Worm (Caenorhabditis elegans): ENCODE data around the gene C49F5.5.
A peak's percentile ranks its signal among the peaks of the same experiment; 100 is the strongest.

ce11 chrX:11968024-11968598, 17.9 kb upstream of the C49F5.5 start:
- TF ChIP-seq gei-17 (GFP tag; optimal IDR thresholded peaks at IDR 0.05) (no peak), nhr-80 (tag; optimal IDR thresholded peaks at IDR 0.05) (peak; percentile 59), athp-1 (tag; optimal IDR thresholded peaks at IDR 0.05) (no peak), ama-1 (optimal IDR thresholded peaks at IDR 0.05) (no peak), ama-1 (GFP tag; optimal IDR thresholded peaks at IDR 0.05) (no peak), egl-18 (GFP tag; IDR thresholded peaks at IDR 0.05) (no peak), hmg-1.2 (GFP tag; IDR thresholded peaks at IDR 0.05) (no peak), rpc-1 (optimal IDR thresholded peaks at IDR 0.05) (no peak), rpc-1 (tag; optimal IDR thresholded peaks at IDR 0.05) (no peak), ztf-6 (GFP tag; IDR thresholded peaks at IDR 0.05) (no peak), K11D2.4 (GFP tag; IDR thresholded peaks at IDR 0.05) (0 out of 2 replicates have a peak, but pooled peaks have one; percentile 24), madf-10 (tag; optimal IDR thresholded peaks at IDR 0.05) (no peak), egrh-3 (GFP tag; IDR thresholded peaks at IDR 0.05) (no peak), unc-62 (GFP tag; optimal IDR thresholded peaks at IDR 0.05) (no peak), lin-35 (GFP tag; optimal IDR thresholded peaks at IDR 0.05) (no peak), ceh-91 (GFP tag; IDR thresholded peaks at IDR 0.05) (no peak)
